Worm (Caenorhabditis elegans): ENCODE data around the gene C50B6.9.

- TF ChIP-seq ceh-24 (tag; optimal IDR thresholded peaks at IDR 0.05), result no peak
- no peak for TF ChIP-seq sdc-2 (tag; optimal IDR thresholded peaks at IDR 0.05)
- no peak for TF ChIP-seq ceh-30 (tag; optimal IDR thresholded peaks at IDR 0.05)
- TF ChIP-seq fkh-10 (GFP tag; optimal IDR thresholded peaks at IDR 0.05), result no peak
These were observed 33.5 kb downstream of the C50B6.9 start for ce11 chrV:13369663-13370062.

Data from whole organism, late embryonic.